Worm (Caenorhabditis elegans) whole organism, mixed stage, embryonic: Measurements from ENCODE around the gene scyl-1.

Experiments used
- M03D4.4 ChIP-seq: sonication (generic microtip); optimal IDR thresholded peaks from 2 replicates; lab custom pipeline; 2017; ENCODE audit warnings: mild to moderate bottlenecking, missing genetic modification characterization, missing compliant biosample characterization
- bed-3 ChIP-seq: fragments of 200-800 bp; sonication (Bioruptor generic); optimal IDR thresholded peaks from 3 replicates; lab custom pipeline; 2018; ENCODE audit warnings: mild to moderate bottlenecking, missing genetic modification characterization, moderate library complexity, missing compliant biosample characterization
- blmp-1 ChIP-seq: fragments of 150-350 bp; optimal IDR thresholded peaks from 2 replicates; lab custom pipeline; 2014; ENCODE audit warnings: missing biosample characterization, missing genetic modification characterization
- ceh-39 ChIP-seq: fragments of 150-350 bp; optimal IDR thresholded peaks from 2 replicates; lab custom pipeline; 2014; ENCODE audit warnings: missing biosample characterization, missing genetic modification characterization
- ceh-43 ChIP-seq: fragments of 200-800 bp; sonication (Bioruptor generic); optimal IDR thresholded peaks from 2 replicates; lab custom pipeline; 2018; ENCODE audit warnings: mild to moderate bottlenecking, missing genetic modification characterization, moderate library complexity, missing compliant biosample characterization
- ceh-83 ChIP-seq: fragments of 200-800 bp; sonication (Bioruptor generic); optimal IDR thresholded peaks from 2 replicates; lab custom pipeline; 2018; ENCODE audit warnings: mild to moderate bottlenecking, missing genetic modification characterization, missing compliant biosample characterization
- ces-1 ChIP-seq: fragments of 150-350 bp; optimal IDR thresholded peaks from 2 replicates; lab custom pipeline; 2014; ENCODE audit warnings: missing biosample characterization, missing genetic modification reagents, missing genetic modification characterization
- cnd-1 ChIP-seq: fragments of 200-800 bp; sonication (Bioruptor generic); optimal IDR thresholded peaks from 2 replicates; lab custom pipeline; 2018; ENCODE audit warnings: mild to moderate bottlenecking, missing genetic modification characterization, missing compliant biosample characterization
- drap-1 ChIP-seq: fragments of 200-800 bp; sonication (Bioruptor generic); optimal IDR thresholded peaks from 3 replicates; lab custom pipeline; 2018; ENCODE audit warnings: mild to moderate bottlenecking, missing genetic modification characterization, missing compliant biosample characterization
- elt-1 ChIP-seq: sonication (generic microtip); optimal IDR thresholded peaks from 2 replicates; lab custom pipeline; 2017; ENCODE audit warnings: missing genetic modification characterization, mild to moderate bottlenecking, missing compliant biosample characterization, antibody characterized with exemption, moderate library complexity, borderline replicate concordance; ENCODE audit not compliant: insufficient read depth
- elt-3 ChIP-seq: fragments of 150-350 bp; optimal IDR thresholded peaks from 2 replicates; lab custom pipeline; 2014; ENCODE audit warnings: missing biosample characterization, missing genetic modification characterization
- flh-1 ChIP-seq: fragments of 200-800 bp; sonication (Bioruptor generic); optimal IDR thresholded peaks from 2 replicates; lab custom pipeline; 2018; ENCODE audit warnings: mild to moderate bottlenecking, missing genetic modification characterization, moderate library complexity, missing compliant biosample characterization
- ham-2 ChIP-seq: fragments of 200-800 bp; sonication (Bioruptor generic); optimal IDR thresholded peaks from 2 replicates; lab custom pipeline; 2018; ENCODE audit warnings: mild to moderate bottlenecking, missing genetic modification characterization, missing compliant biosample characterization
- hlh-1 ChIP-seq: fragments of 150-350 bp; optimal IDR thresholded peaks from 2 replicates; lab custom pipeline; 2014; ENCODE audit warnings: missing biosample characterization, missing genetic modification reagents, missing genetic modification characterization
- lin-13 ChIP-seq: fragments of 150-350 bp; optimal IDR thresholded peaks from 2 replicates; lab custom pipeline; 2014; ENCODE audit warnings: missing biosample characterization, missing genetic modification characterization
- lin-32 ChIP-seq: fragments of 200-800 bp; sonication (Bioruptor generic); optimal IDR thresholded peaks from 2 replicates; lab custom pipeline; 2018; ENCODE audit warnings: mild to moderate bottlenecking, missing genetic modification characterization, missing compliant biosample characterization
- lsy-2 ChIP-seq: fragments of 150-350 bp; optimal IDR thresholded peaks from 2 replicates; lab custom pipeline; 2014; ENCODE audit warnings: missing biosample characterization, missing genetic modification characterization
- mab-5 ChIP-seq: fragments of 150-350 bp; optimal IDR thresholded peaks from 2 replicates; lab custom pipeline; 2014; ENCODE audit warnings: missing biosample characterization, missing genetic modification characterization
- mep-1 ChIP-seq: fragments of 150-350 bp; optimal IDR thresholded peaks from 2 replicates; lab custom pipeline; 2017; ENCODE audit warnings: missing biosample characterization, missing genetic modification reagents, missing genetic modification characterization, inconsistent platforms
- mls-2 ChIP-seq: sonication (generic microtip); optimal IDR thresholded peaks from 2 replicates; lab custom pipeline; 2016; ENCODE audit warnings: mild to moderate bottlenecking, missing genetic modification characterization, moderate library complexity, missing compliant biosample characterization
- nhr-12 ChIP-seq: fragments of 150-350 bp; optimal IDR thresholded peaks from 2 replicates; lab custom pipeline; 2014; ENCODE audit warnings: missing biosample characterization, missing genetic modification characterization
- nhr-2 ChIP-seq: fragments of 150-350 bp; optimal IDR thresholded peaks from 2 replicates; lab custom pipeline; 2014; ENCODE audit warnings: missing biosample characterization, missing genetic modification characterization
- nhr-237 ChIP-seq: fragments of 150-350 bp; optimal IDR thresholded peaks from 2 replicates; lab custom pipeline; 2014; ENCODE audit warnings: missing biosample characterization, missing genetic modification characterization
- nhr-28 ChIP-seq: fragments of 150-350 bp; optimal IDR thresholded peaks from 2 replicates; lab custom pipeline; 2014; ENCODE audit warnings: missing biosample characterization, missing genetic modification characterization
- nhr-76 ChIP-seq: sonication (generic microtip); optimal IDR thresholded peaks from 2 replicates; lab custom pipeline; 2017; ENCODE audit warnings: missing biosample characterization, missing genetic modification characterization
- pha-4 ChIP-seq: fragments of 150-350 bp; optimal IDR thresholded peaks from 2 replicates; lab custom pipeline; 2018; ENCODE audit warnings: missing biosample characterization, missing genetic modification reagents, missing genetic modification characterization
- snpc-4 ChIP-seq: fragments of 150-350 bp; optimal IDR thresholded peaks from 2 replicates; lab custom pipeline; 2014; ENCODE audit warnings: missing biosample characterization, missing genetic modification characterization
- sptf-1 ChIP-seq: sonication (generic microtip); optimal IDR thresholded peaks from 2 replicates; lab custom pipeline; 2017; ENCODE audit warnings: mild to moderate bottlenecking, missing genetic modification characterization, moderate library complexity, missing compliant biosample characterization
- tbx-8 ChIP-seq: fragments of 200-800 bp; sonication (Bioruptor generic); optimal IDR thresholded peaks from 2 replicates; lab custom pipeline; 2018; ENCODE audit warnings: mild to moderate bottlenecking, missing genetic modification characterization, moderate library complexity, missing compliant biosample characterization
- unc-120 ChIP-seq: sonication (generic microtip); optimal IDR thresholded peaks from 2 replicates; lab custom pipeline; 2017; ENCODE audit warnings: missing genetic modification characterization, missing compliant biosample characterization; ENCODE audit not compliant: poor library complexity, severe bottlenecking
- unc-39 ChIP-seq: fragments of 150-350 bp; optimal IDR thresholded peaks from 2 replicates; lab custom pipeline; 2014; ENCODE audit warnings: missing biosample characterization, missing genetic modification characterization
- unc-62 ChIP-seq: fragments of 150-350 bp; optimal IDR thresholded peaks from 2 replicates; lab custom pipeline; 2014; ENCODE audit warnings: missing biosample characterization, missing genetic modification reagents, missing genetic modification characterization
- zip-8 ChIP-seq: fragments of 150-350 bp; optimal IDR thresholded peaks from 2 replicates; lab custom pipeline; 2014; ENCODE audit warnings: missing biosample characterization, missing genetic modification characterization
- ztf-11 ChIP-seq: fragments of 150-350 bp; optimal IDR thresholded peaks from 2 replicates; lab custom pipeline; 2014; ENCODE audit warnings: missing biosample characterization, missing genetic modification characterization

The scyl-1 gene

ce11 chrV:13034604-13035003 is 6.9 kb downstream of the scyl-1 start, which contains the start of gene W07G4.7:
Gene W07G4.7 (minus strand): TSS chrV:13034704.
- TF ChIP-seq mep-1 (tag; lab: Kevin White, UChicago) (no peak), cnd-1 (tag; lab: Kevin White, UChicago) (no peak), hlh-1 (tag; lab: Kevin White, UChicago) (no peak), bed-3 (no peak), tbx-8 (GFP tag; lab: Kevin White, UChicago) (no peak)

DNA sequence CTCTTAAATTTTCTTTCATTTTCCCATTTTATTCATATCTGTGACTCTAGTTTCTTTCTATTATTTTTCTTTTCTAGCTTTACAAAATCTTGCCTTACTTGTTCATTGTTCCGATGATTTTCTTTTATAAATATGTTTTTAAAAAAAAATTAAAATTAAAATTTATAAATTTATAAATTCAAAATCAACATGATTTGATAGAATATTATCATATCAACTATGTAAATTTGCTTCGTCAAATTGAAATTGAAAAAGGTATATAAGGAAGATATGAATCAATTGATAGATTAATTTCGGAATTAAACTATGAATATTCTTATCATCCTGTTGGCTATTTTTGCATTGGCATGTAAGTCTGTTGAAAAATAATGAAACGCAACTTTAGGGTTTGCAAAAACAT is 8.3 kb downstream of the scyl-1 start, which contains the start of gene W07G4.1:
W07G4.1 (plus strand) TSS at position 301 of the 400 bp plus-strand sequence.
- no peak for TF ChIP-seq tbx-8 (GFP tag; lab: Kevin White, UChicago)
- TF ChIP-seq ces-1 (GFP tag; lab: Kevin White, UChicago): no peak
- no peak for TF ChIP-seq cnd-1 (tag; lab: Kevin White, UChicago)
- TF ChIP-seq mab-5 (tag; lab: Kevin White, UChicago): no peak
- TF ChIP-seq lin-13 (tag; lab: Kevin White, UChicago): no peak
- TF ChIP-seq elt-1 (tag; lab: Kevin White, UChicago): no peak
- no peak for TF ChIP-seq bed-3
- no peak for TF ChIP-seq ceh-83 (GFP tag; lab: Kevin White, UChicago)
- TF ChIP-seq lin-32 (GFP tag; lab: Kevin White, UChicago): no peak
- TF ChIP-seq snpc-4: no peak
- TF ChIP-seq nhr-28: no peak
- no peak for TF ChIP-seq unc-120 (tag; lab: Kevin White, UChicago)
- no peak for TF ChIP-seq nhr-2 (tag; lab: Kevin White, UChicago)
- TF ChIP-seq sptf-1 (tag; lab: Kevin White, UChicago): no peak
- TF ChIP-seq pha-4 (tag; lab: Kevin White, UChicago): no peak
- TF ChIP-seq blmp-1 (tag; lab: Kevin White, UChicago): no peak
- TF ChIP-seq unc-39: no peak
- TF ChIP-seq ceh-43: no peak

ce11 chrV:13028871-13029270 is 12.7 kb downstream of the scyl-1 start:
- no peak for TF ChIP-seq nhr-76
- peak; percentile 99 for TF ChIP-seq ces-1 (GFP tag; lab: Kevin White, UChicago)

- TF ChIP-seq drap-1 (GFP tag; lab: Kevin White, UChicago) (no peak), cnd-1 (tag; lab: Kevin White, UChicago) (no peak), pha-4 (tag; lab: Kevin White, UChicago) (no peak), mab-5 (tag; lab: Kevin White, UChicago) (no peak), zip-8 (tag; lab: Kevin White, UChicago) (peak; percentile 78), ces-1 (GFP tag; lab: Kevin White, UChicago) (peak; percentile 94)
These were observed 14.8 kb downstream of the scyl-1 start for ce11 chrV:13026631-13027299.

ce11 chrV:13025283-13025682 is 16.2 kb downstream of the scyl-1 start:
- peak; percentile 85 for TF ChIP-seq nhr-2 (tag; lab: Kevin White, UChicago)
- TF ChIP-seq ham-2 (GFP tag; lab: Kevin White, UChicago): no peak
- TF ChIP-seq ces-1 (GFP tag; lab: Kevin White, UChicago): peak; percentile 54
- TF ChIP-seq ceh-43: no peak
- TF ChIP-seq ceh-39: no peak
- TF ChIP-seq unc-62 (GFP tag; lab: Kevin White, UChicago): no peak
- TF ChIP-seq flh-1 (GFP tag; lab: Kevin White, UChicago): no peak
- no peak for TF ChIP-seq zip-8 (tag; lab: Kevin White, UChicago)

DNA sequence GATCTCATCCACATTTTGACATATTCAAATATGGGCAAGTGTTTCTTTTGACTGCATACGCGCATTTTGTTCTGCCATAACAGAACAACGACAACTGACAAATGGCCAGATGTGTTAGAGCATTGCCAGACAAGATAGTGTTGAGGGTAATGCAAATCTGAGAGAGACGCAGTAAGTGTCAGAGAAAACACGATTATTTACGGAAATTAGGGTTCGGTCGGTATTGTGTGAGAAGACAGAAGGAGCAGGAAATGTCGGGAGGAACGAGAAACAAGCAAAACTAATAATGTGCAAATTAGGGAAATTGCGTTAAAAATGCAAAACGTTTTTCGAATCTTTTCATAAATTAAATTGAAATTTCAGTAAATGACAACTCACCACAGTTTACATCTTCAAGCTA is 17.0 kb downstream of the scyl-1 start:
- TF ChIP-seq mep-1 (tag; lab: Kevin White, UChicago) (no peak), nhr-12 (tag; lab: Kevin White, UChicago) (no peak), unc-62 (GFP tag; lab: Kevin White, UChicago) (peak; percentile 45), ztf-11 (no peak), tbx-8 (GFP tag; lab: Kevin White, UChicago) (no peak), snpc-4 (no peak), cnd-1 (tag; lab: Kevin White, UChicago) (peak; percentile 64), mab-5 (tag; lab: Kevin White, UChicago) (no peak), flh-1 (GFP tag; lab: Kevin White, UChicago) (no peak), mls-2 (tag; lab: Kevin White, UChicago) (no peak), ceh-43 (no peak), nhr-28 (no peak), drap-1 (GFP tag; lab: Kevin White, UChicago) (no peak), ham-2 (GFP tag; lab: Kevin White, UChicago) (no peak), lin-13 (tag; lab: Kevin White, UChicago) (no peak), nhr-237 (tag; lab: Kevin White, UChicago) (no peak), lsy-2 (tag; lab: Kevin White, UChicago) (no peak), blmp-1 (tag; lab: Kevin White, UChicago) (no peak), zip-8 (tag; lab: Kevin White, UChicago) (no peak), ceh-39 (no peak), bed-3 (no peak), ceh-83 (GFP tag; lab: Kevin White, UChicago) (no peak), M03D4.4 (tag; lab: Kevin White, UChicago) (no peak), sptf-1 (tag; lab: Kevin White, UChicago) (no peak), pha-4 (tag; lab: Kevin White, UChicago) (no peak), elt-1 (tag; lab: Kevin White, UChicago) (no peak), nhr-2 (tag; lab: Kevin White, UChicago) (peak; percentile 10), unc-39 (no peak), hlh-1 (tag; lab: Kevin White, UChicago) (peak; percentile 5), elt-3 (tag; lab: Kevin White, UChicago) (no peak), ces-1 (GFP tag; lab: Kevin White, UChicago) (peak; percentile 100), lin-32 (GFP tag; lab: Kevin White, UChicago) (no peak)
